Fruit fly (Drosophila melanogaster) whole organism, pupa: ENCODE data around the gene RpL27.

Source experiments
- CG12605 ChIP-seq: fragments of 200-800 bp; sonication (Bioruptor generic); IDR thresholded peaks from 2 replicates; pipeline ENCODE4 v1.3.6; 2022; ENCODE audit warnings: missing biosample characterization, missing genetic modification characterization
- CG8301 ChIP-seq: fragments of 200-800 bp; sonication (Bioruptor generic); optimal IDR thresholded peaks from 2 replicates; lab custom pipeline; 2018; ENCODE audit warnings: missing biosample characterization, mild to moderate bottlenecking, missing genetic modification characterization
- Snoo ChIP-seq: fragments of 200-800 bp; sonication (Bioruptor generic); optimal IDR thresholded peaks from 3 replicates; lab custom pipeline; 2017; ENCODE audit warnings: missing biosample characterization, mild to moderate bottlenecking, missing genetic modification characterization, inconsistent platforms

dm6 chr3R:25637294-25638174, 47.3 kb downstream of the RpL27 start, which contains the start of gene jigr1:
- TF ChIP-seq Snoo (tag; lab: Kevin White, UChicago), result peak; percentile 56
- peak; percentile 61 for TF ChIP-seq CG8301
- no peak for TF ChIP-seq CG12605 (GFP tag; lab: Robert Waterston, UW)
